Fruit fly (Drosophila melanogaster) whole organism, wandering third instar larva: Measurements from ENCODE around the gene Atg17.

Source experiments
- Abd-B ChIP-seq: fragments of >200 bp; optimal IDR thresholded peaks from 2 replicates; lab custom pipeline; 2017; ENCODE audit warnings: missing biosample characterization, missing genetic modification characterization
- CG32264 ChIP-seq: fragments of 200-800 bp; sonication (Bioruptor generic); optimal IDR thresholded peaks from 2 replicates; lab custom pipeline; 2016; ENCODE audit warnings: missing biosample characterization, missing genetic modification characterization
- CG9705 ChIP-seq: fragments of 200-800 bp; sonication (Bioruptor generic); optimal IDR thresholded peaks from 2 replicates; lab custom pipeline; 2018; ENCODE audit warnings: missing biosample characterization, mild to moderate bottlenecking, missing genetic modification characterization
- CrebA ChIP-seq: fragments of 200-800 bp; sonication (Bioruptor generic); optimal IDR thresholded peaks from 2 replicates; lab custom pipeline; 2016; ENCODE audit warnings: missing biosample characterization, mild to moderate bottlenecking, missing genetic modification characterization, borderline replicate concordance
- Dfd ChIP-seq: fragments of >200 bp; optimal IDR thresholded peaks from 2 replicates; lab custom pipeline; 2017; ENCODE audit warnings: missing biosample characterization, missing genetic modification characterization
- Dif ChIP-seq: fragments of 200-275, 200-300 bp; sonication (Bioruptor generic); optimal IDR thresholded peaks from 2 replicates; lab custom pipeline; 2018; ENCODE audit warnings: missing biosample characterization, missing genetic modification characterization; ENCODE audit not compliant: partially characterized antibody
- GATAd ChIP-seq: sonication (Bioruptor generic); optimal IDR thresholded peaks from 2 replicates; lab custom pipeline; 2016; ENCODE audit warnings: missing biosample characterization, missing genetic modification characterization
- HLH106 ChIP-seq: fragments of 200-800 bp; optimal IDR thresholded peaks from 3 replicates; lab custom pipeline; 2019; ENCODE audit warnings: missing biosample characterization, mild to moderate bottlenecking, missing genetic modification characterization, moderate library complexity
- Hnf4 ChIP-seq: fragments of 200-800 bp; sonication (Bioruptor generic); optimal IDR thresholded peaks from 2 replicates; lab custom pipeline; 2016; ENCODE audit warnings: missing biosample characterization, mild to moderate bottlenecking, missing genetic modification characterization
- Hr78 ChIP-seq: fragments of >200 bp; optimal IDR thresholded peaks from 2 replicates; lab custom pipeline; 2017; ENCODE audit warnings: missing biosample characterization, missing genetic modification characterization
- Hr83 ChIP-seq: fragments of 200-300 bp; sonication (Bioruptor generic); optimal IDR thresholded peaks from 2 replicates; lab custom pipeline; 2016; ENCODE audit warnings: missing biosample characterization, mild to moderate bottlenecking, missing genetic modification characterization, moderate library complexity; ENCODE audit not compliant: poor library complexity, severe bottlenecking
- Jra ChIP-seq: sonication (Bioruptor generic); optimal IDR thresholded peaks from 2 replicates; lab custom pipeline; 2016; ENCODE audit warnings: missing biosample characterization, missing genetic modification characterization
- Mio ChIP-seq: sonication (Bioruptor generic); optimal IDR thresholded peaks from 2 replicates; lab custom pipeline; 2016; ENCODE audit warnings: missing biosample characterization, missing genetic modification characterization
- Myc ChIP-seq: fragments of >200 bp; optimal IDR thresholded peaks from 2 replicates; lab custom pipeline; 2017
- N ChIP-seq: fragments of >200 bp; optimal IDR thresholded peaks from 2 replicates; lab custom pipeline; 2018; ENCODE audit warnings: missing biosample characterization, missing external identifiers, missing genetic modification characterization
- OdsH ChIP-seq: fragments of 200-800 bp; sonication (Bioruptor generic); optimal IDR thresholded peaks from 2 replicates; lab custom pipeline; 2016; ENCODE audit warnings: missing biosample characterization, mild to moderate bottlenecking, missing genetic modification characterization
- Rel ChIP-seq, 2 experiments: fragments of 200-800 bp; sonication (Bioruptor generic) in 1 of 2; optimal IDR thresholded peaks; 2 replicates in 1 of 2; 3 replicates in 1 of 2; lab custom pipeline; 2016 to 2019; ENCODE audit warnings: mild to moderate bottlenecking in 2 of 2, missing biosample characterization in 2 of 2, missing genetic modification characterization in 2 of 2, moderate library complexity in 1 of 2
- Sp1 ChIP-seq: fragments of 200-800 bp; sonication (Bioruptor generic); optimal IDR thresholded peaks from 3 replicates; lab custom pipeline; 2019; ENCODE audit warnings: missing biosample characterization, mild to moderate bottlenecking, missing genetic modification characterization, moderate library complexity
- Vsx2 ChIP-seq: fragments of 200-300, 225-300 bp; sonication (Bioruptor generic); optimal IDR thresholded peaks from 2 replicates; lab custom pipeline; 2018; ENCODE audit warnings: missing biosample characterization, missing genetic modification characterization; ENCODE audit not compliant: partially characterized antibody
- br ChIP-seq: fragments of 200-800 bp; sonication (Bioruptor generic); optimal IDR thresholded peaks from 2 replicates; lab custom pipeline; 2016; ENCODE audit warnings: missing biosample characterization, missing genetic modification characterization
- brk ChIP-seq: fragments of 200-800 bp; sonication (Bioruptor generic); optimal IDR thresholded peaks from 2 replicates; lab custom pipeline; 2016; ENCODE audit warnings: missing biosample characterization, mild to moderate bottlenecking, missing genetic modification characterization
- dl ChIP-seq, 2 experiments: fragments of 175-275, 200-275 bp in 1 of 2; fragments of 200-275 bp in 1 of 2; sonication (Bioruptor generic); optimal IDR thresholded peaks; lab custom pipeline; 2018; ENCODE audit warnings: mild to moderate bottlenecking in 2 of 2, missing biosample characterization in 2 of 2, missing genetic modification characterization in 2 of 2, moderate library complexity in 2 of 2; ENCODE audit not compliant: partially characterized antibody in 2 of 2, insufficient read depth in 1 of 2
- dmrt93B ChIP-seq: fragments of 200-800 bp; sonication (Bioruptor generic); optimal IDR thresholded peaks from 2 replicates; lab custom pipeline; 2018; ENCODE audit warnings: missing biosample characterization, mild to moderate bottlenecking, missing genetic modification characterization
- dsf ChIP-seq: sonication (Bioruptor generic); optimal IDR thresholded peaks from 2 replicates; lab custom pipeline; 2016; ENCODE audit warnings: missing biosample characterization, missing genetic modification characterization, borderline replicate concordance
- ey ChIP-seq: fragments of 200-800 bp; sonication (Bioruptor generic); optimal IDR thresholded peaks from 2 replicates; lab custom pipeline; 2016; ENCODE audit warnings: missing biosample characterization, missing genetic modification characterization
- foxo ChIP-seq, 2 experiments: fragments of 200-800 bp; sonication (Bioruptor generic); optimal IDR thresholded peaks; 2 replicates in 1 of 2; 3 replicates in 1 of 2; lab custom pipeline; 2016 to 2017; ENCODE audit warnings: missing biosample characterization in 2 of 2, missing genetic modification characterization in 2 of 2
- fru ChIP-seq: fragments of 200-800 bp; sonication (Bioruptor generic); optimal IDR thresholded peaks from 3 replicates; lab custom pipeline; 2016; ENCODE audit warnings: missing biosample characterization, mild to moderate bottlenecking, missing genetic modification characterization
- h ChIP-seq: fragments of 200-800 bp; sonication (Bioruptor generic); optimal IDR thresholded peaks from 3 replicates; lab custom pipeline; 2016; ENCODE audit warnings: missing biosample characterization, mild to moderate bottlenecking, missing genetic modification characterization
- jim ChIP-seq: fragments of 175-275, 200-325 bp; sonication (Bioruptor generic); optimal IDR thresholded peaks from 2 replicates; lab custom pipeline; 2016; ENCODE audit warnings: missing biosample characterization, mild to moderate bottlenecking, missing genetic modification characterization
- lola ChIP-seq: fragments of >200 bp; optimal IDR thresholded peaks from 2 replicates; lab custom pipeline; 2017; ENCODE audit warnings: missing biosample characterization, missing genetic modification characterization
- pan ChIP-seq: fragments of >200 bp; optimal IDR thresholded peaks from 2 replicates; lab custom pipeline; 2017
- psq ChIP-seq: fragments of 200-800 bp; sonication (Bioruptor generic); optimal IDR thresholded peaks from 3 replicates; lab custom pipeline; 2017; ENCODE audit warnings: missing biosample characterization, mild to moderate bottlenecking, missing genetic modification characterization, moderate library complexity
- rgr ChIP-seq: fragments of 200-800 bp; sonication (Bioruptor generic); optimal IDR thresholded peaks from 3 replicates; lab custom pipeline; 2016; ENCODE audit warnings: missing biosample characterization, mild to moderate bottlenecking, missing genetic modification characterization
- sage ChIP-seq: fragments of 200-800 bp; sonication (Bioruptor generic); optimal IDR thresholded peaks from 2 replicates; lab custom pipeline; 2016; ENCODE audit warnings: missing biosample characterization, mild to moderate bottlenecking, missing genetic modification characterization
- sv ChIP-seq: fragments of 200-800 bp; sonication (Bioruptor generic); optimal IDR thresholded peaks from 3 replicates; lab custom pipeline; 2016; ENCODE audit warnings: missing biosample characterization, missing genetic modification characterization
- tai ChIP-seq: sonication (Bioruptor generic); optimal IDR thresholded peaks from 2 replicates; lab custom pipeline; 2016; ENCODE audit warnings: missing biosample characterization, missing genetic modification characterization
- usp ChIP-seq: fragments of >200 bp; optimal IDR thresholded peaks from 2 replicates; lab custom pipeline; 2017; ENCODE audit warnings: missing biosample characterization, missing genetic modification characterization
- woc ChIP-seq: sonication (Bioruptor generic); optimal IDR thresholded peaks from 2 replicates; lab custom pipeline; 2016; ENCODE audit warnings: missing biosample characterization, mild to moderate bottlenecking, missing genetic modification characterization

The Atg17 gene

dm6 chr3R:5643421-5643820 lies 26.1 kb upstream of the Atg17 start:
- TF ChIP-seq jim (GFP tag; lab: Kevin White, UChicago) (no peak), Rel (GFP tag; optimal IDR thresholded peaks at IDR 0.05; lab: Kevin White, UChicago) (no peak), Rel (tag; optimal IDR thresholded peaks at IDR 0.05; lab: Kevin White, UChicago) (no peak), Hr78 (no peak), Hr83 (no peak), OdsH (GFP tag; lab: Kevin White, UChicago) (no peak), Jra (GFP tag; lab: Kevin White, UChicago) (no peak), psq (GFP tag; lab: Kevin White, UChicago) (no peak), CrebA (GFP tag; lab: Kevin White, UChicago) (no peak), N (GFP tag; lab: Kevin White, UChicago) (no peak), dsf (GFP tag; lab: Kevin White, UChicago) (no peak), dmrt93B (GFP tag; lab: Kevin White, UChicago) (no peak), HLH106 (tag; lab: Kevin White, UChicago) (no peak), tai (GFP tag; lab: Kevin White, UChicago) (no peak), Abd-B (no peak), rgr (no peak), h (GFP tag; lab: Kevin White, UChicago) (no peak), Dif (GFP tag; lab: Kevin White, UChicago) (no peak), CG32264 (GFP tag; lab: Kevin White, UChicago) (no peak), lola (GFP tag; lab: Kevin White, UChicago) (no peak), br (no peak)

- TF ChIP-seq dsf (GFP tag; lab: Kevin White, UChicago) (no peak), dl (GFP tag; optimal IDR thresholded peaks at IDR 0.05; lab: Kevin White, UChicago; ENCODE audit: insufficient read depth in 1 of 2, partially characterized antibody in 2 of 2) (no peak), GATAd (GFP tag; lab: Kevin White, UChicago) (no peak), sage (no peak), CG32264 (GFP tag; lab: Kevin White, UChicago) (no peak), Mio (GFP tag; lab: Kevin White, UChicago) (no peak), h (GFP tag; lab: Kevin White, UChicago) (peak; percentile 66), foxo (GFP tag; optimal IDR thresholded peaks at IDR 0.05; lab: Kevin White, UChicago) (peak in 1 of 2 experiments; percentile 36), Hr83 (no peak), CG9705 (GFP tag; lab: Kevin White, UChicago) (no peak), Rel (GFP tag; optimal IDR thresholded peaks at IDR 0.05; lab: Kevin White, UChicago) (no peak), Rel (tag; optimal IDR thresholded peaks at IDR 0.05; lab: Kevin White, UChicago) (peak; percentile 10), dmrt93B (GFP tag; lab: Kevin White, UChicago) (no peak), ey (GFP tag; lab: Kevin White, UChicago) (peak; percentile 31), sv (GFP tag; lab: Kevin White, UChicago) (no peak), br (peak; percentile 49), N (GFP tag; lab: Kevin White, UChicago) (peak; percentile 46), Dif (GFP tag; lab: Kevin White, UChicago) (no peak), brk (no peak), Myc (lab: Kevin White, UChicago) (no peak), Jra (GFP tag; lab: Kevin White, UChicago) (peak; percentile 26), OdsH (GFP tag; lab: Kevin White, UChicago) (peak; percentile 18), pan (no peak), HLH106 (tag; lab: Kevin White, UChicago) (peak; percentile 35), jim (GFP tag; lab: Kevin White, UChicago) (no peak), fru (no peak), Hr78 (no peak), Dfd (GFP tag; lab: Kevin White, UChicago) (no peak), Vsx2 (GFP tag; lab: Kevin White, UChicago) (no peak), Sp1 (GFP tag; lab: Kevin White, UChicago) (no peak), Abd-B (no peak), rgr (peak; percentile 31), psq (GFP tag; lab: Kevin White, UChicago) (no peak), tai (GFP tag; lab: Kevin White, UChicago) (no peak), Hnf4 (no peak), CrebA (GFP tag; lab: Kevin White, UChicago) (no peak), usp (GFP tag; lab: Kevin White, UChicago) (no peak), lola (GFP tag; lab: Kevin White, UChicago) (no peak), woc (GFP tag; lab: Kevin White, UChicago) (no peak)
Measured at dm6 chr3R:5647705-5648568, 21.6 kb upstream of the Atg17 start.
